Worm (Caenorhabditis elegans): ENCODE data around the gene H25K10.1.

Gene H25K10.1

ce11 chrIV:16202074-16202473 is at the start of gene H25K10.1:
H25K10.1 (plus strand) TSS chrIV:16202374.
- TF ChIP-seq zip-8 (tag; optimal IDR thresholded peaks at IDR 0.05) (no peak), nhr-28 (tag; optimal IDR thresholded peaks at IDR 0.05) (no peak), ham-2 (GFP tag; optimal IDR thresholded peaks at IDR 0.05) (no peak), unc-62 (GFP tag; optimal IDR thresholded peaks at IDR 0.05) (no peak), mls-2 (tag; optimal IDR thresholded peaks at IDR 0.05) (no peak), ceh-43 (GFP tag; optimal IDR thresholded peaks at IDR 0.05) (no peak), snpc-4 (tag; optimal IDR thresholded peaks at IDR 0.05) (no peak), unc-39 (tag; optimal IDR thresholded peaks at IDR 0.05) (no peak), cnd-1 (tag; optimal IDR thresholded peaks at IDR 0.05) (no peak), hlh-1 (tag; optimal IDR thresholded peaks at IDR 0.05) (no peak)

- peak; percentile 57 for TF ChIP-seq zip-8 (tag; optimal IDR thresholded peaks at IDR 0.05)
Observed at ce11 chrIV:16167331-16167730, 34.8 kb upstream of the H25K10.1 start.

ce11 chrIV:16167941-16168340 is 34.2 kb upstream of the H25K10.1 start:
- TF ChIP-seq nhr-2 (tag; optimal IDR thresholded peaks at IDR 0.05) = no peak
- TF ChIP-seq mab-5 (tag; optimal IDR thresholded peaks at IDR 0.05) = no peak
- no peak for TF ChIP-seq flh-1 (GFP tag; optimal IDR thresholded peaks at IDR 0.05)
- no peak for TF ChIP-seq M03D4.4 (tag; optimal IDR thresholded peaks at IDR 0.05)
- peak; percentile 80 for TF ChIP-seq zip-8 (tag; optimal IDR thresholded peaks at IDR 0.05)
- TF ChIP-seq sptf-1 (tag; optimal IDR thresholded peaks at IDR 0.05) = no peak
- TF ChIP-seq sem-2 (GFP tag; optimal IDR thresholded peaks at IDR 0.05) = no peak
- no peak for TF ChIP-seq ham-2 (GFP tag; optimal IDR thresholded peaks at IDR 0.05)

- TF ChIP-seq ztf-11 (tag; optimal IDR thresholded peaks at IDR 0.05) (no peak), ceh-83 (GFP tag; optimal IDR thresholded peaks at IDR 0.05) (no peak), cnd-1 (tag; optimal IDR thresholded peaks at IDR 0.05) (no peak)
Observed at ce11 chrIV:16168702-16169440, 33.3 kb upstream of the H25K10.1 start.

- TF ChIP-seq elt-3 (tag; optimal IDR thresholded peaks at IDR 0.05) (no peak), hlh-1 (tag; optimal IDR thresholded peaks at IDR 0.05) (peak; percentile 81), elt-1 (tag; optimal IDR thresholded peaks at IDR 0.05; ENCODE audit: borderline replicate concordance, insufficient read depth) (peak; percentile 57), sptf-1 (tag; optimal IDR thresholded peaks at IDR 0.05) (no peak), mls-2 (tag; optimal IDR thresholded peaks at IDR 0.05) (no peak), ceh-83 (GFP tag; optimal IDR thresholded peaks at IDR 0.05) (no peak), pha-4 (tag; optimal IDR thresholded peaks at IDR 0.05) (no peak), unc-120 (tag; optimal IDR thresholded peaks at IDR 0.05; ENCODE audit: poor library complexity, severe bottlenecking) (peak; percentile 85), unc-62 (GFP tag; optimal IDR thresholded peaks at IDR 0.05) (peak; percentile 13)
Observed at ce11 chrIV:16169443-16170105, 32.6 kb upstream of the H25K10.1 start.

- TF ChIP-seq pha-4 (tag; optimal IDR thresholded peaks at IDR 0.05) = no peak
- no peak for TF ChIP-seq hlh-1 (tag; optimal IDR thresholded peaks at IDR 0.05)
- TF ChIP-seq elt-1 (tag; optimal IDR thresholded peaks at IDR 0.05; ENCODE audit: borderline replicate concordance, insufficient read depth) = peak; percentile 75
- TF ChIP-seq mab-5 (tag; optimal IDR thresholded peaks at IDR 0.05) = no peak
- TF ChIP-seq ham-2 (GFP tag; optimal IDR thresholded peaks at IDR 0.05) = peak; percentile 58
- TF ChIP-seq unc-62 (GFP tag; optimal IDR thresholded peaks at IDR 0.05) = peak; percentile 52
- peak; percentile 5 for TF ChIP-seq M03D4.4 (tag; optimal IDR thresholded peaks at IDR 0.05)
- peak; percentile 30 for TF ChIP-seq elt-3 (tag; optimal IDR thresholded peaks at IDR 0.05)
Observed at ce11 chrIV:16170606-16171033, 31.6 kb upstream of the H25K10.1 start, which contains the start of gene gln-3. gln-3 (minus strand) TSS chrIV:16170678.

ce11 chrIV:16171326-16171725 is 30.8 kb upstream of the H25K10.1 start:
- peak; percentile 64 for TF ChIP-seq hlh-1 (tag; optimal IDR thresholded peaks at IDR 0.05)
- TF ChIP-seq mep-1 (tag; optimal IDR thresholded peaks at IDR 0.05) = no peak
